Worm (Caenorhabditis elegans): ENCODE results near the gene lir-2.

lir-2 gene

ce11 chrII:7663704-7664660 lies 3.1 kb upstream of the lir-2 start, which contains the start of the genes F18A1.7 and rpa-1:
Gene F18A1.7, minus strand, starts transcription at chrII:7663754.
Gene rpa-1, plus strand, starts transcription at chrII:7664582.
- TF ChIP-seq unc-55 (GFP tag; optimal IDR thresholded peaks at IDR 0.05): peak; percentile 24
- peak; percentile 36 for TF ChIP-seq nhr-129 (tag; optimal IDR thresholded peaks at IDR 0.05)
- TF ChIP-seq dmd-4 (tag; optimal IDR thresholded peaks at IDR 0.05): no peak
- peak; percentile 55 for TF ChIP-seq C34F6.9 (tag; optimal IDR thresholded peaks at IDR 0.05)
- peak; percentile 9 for TF ChIP-seq fos-1 (tag; optimal IDR thresholded peaks at IDR 0.05)
- peak in 1 of 2 experiments; percentile 37 for TF ChIP-seq lsy-2 (tag; optimal IDR thresholded peaks at IDR 0.05)
- TF ChIP-seq nhr-12 (tag; optimal IDR thresholded peaks at IDR 0.05): no peak

ce11 chrII:7666338-7666737 lies 729 bp upstream of the lir-2 start:
- TF ChIP-seq nhr-10 (tag; optimal IDR thresholded peaks at IDR 0.05): no peak
- no peak for TF ChIP-seq ztf-1 (GFP tag; conservative IDR thresholded peaks at IDR 0.05)
- no peak for TF ChIP-seq ama-1 (optimal IDR thresholded peaks at IDR 0.05)
- TF ChIP-seq unc-62 (GFP tag; optimal IDR thresholded peaks at IDR 0.05): no peak
- no peak for TF ChIP-seq dmd-4 (tag; optimal IDR thresholded peaks at IDR 0.05)
- TF ChIP-seq F13H6.1 (tag; optimal IDR thresholded peaks at IDR 0.05): no peak
- no peak for TF ChIP-seq crh-2 (tag; optimal IDR thresholded peaks at IDR 0.05)

ce11 chrII:7669409-7669808 lies 2.3 kb downstream of the lir-2 start:
- TF ChIP-seq nhr-21 (tag; optimal IDR thresholded peaks at IDR 0.05) (no peak), lsy-2 (tag; optimal IDR thresholded peaks at IDR 0.05) (peak in 1 of 2 experiments; percentile 44), elt-3 (tag; optimal IDR thresholded peaks at IDR 0.05) (no peak), crh-2 (tag; optimal IDR thresholded peaks at IDR 0.05) (peak; percentile 10), fos-1 (tag; optimal IDR thresholded peaks at IDR 0.05) (peak; percentile 38), unc-55 (GFP tag; optimal IDR thresholded peaks at IDR 0.05) (peak; percentile 66), skn-1 (tag; optimal IDR thresholded peaks at IDR 0.05) (no peak), nhr-6 (tag; optimal IDR thresholded peaks at IDR 0.05) (no peak), F13H6.1 (tag; optimal IDR thresholded peaks at IDR 0.05) (peak; percentile 26), nhr-25 (tag; optimal IDR thresholded peaks at IDR 0.05) (peak; percentile 32), C34F6.9 (tag; optimal IDR thresholded peaks at IDR 0.05) (peak; percentile 74), sma-3 (GFP tag; optimal IDR thresholded peaks at IDR 0.05) (no peak), snpc-4 (tag; optimal IDR thresholded peaks at IDR 0.05) (no peak), sem-4 (tag; optimal IDR thresholded peaks at IDR 0.05) (peak; percentile 15), nhr-77 (tag; optimal IDR thresholded peaks at IDR 0.05) (no peak), lin-11 (tag; optimal IDR thresholded peaks at IDR 0.05) (peak; percentile 42), nhr-11 (tag; optimal IDR thresholded peaks at IDR 0.05) (no peak), nhr-129 (tag; optimal IDR thresholded peaks at IDR 0.05) (peak; percentile 69)

ce11 chrII:7670039-7670438 lies 3.0 kb downstream of the lir-2 start:
- TF ChIP-seq egl-27 (tag; optimal IDR thresholded peaks at IDR 0.05) (no peak), nhr-129 (tag; optimal IDR thresholded peaks at IDR 0.05) (no peak), alr-1 (tag; optimal IDR thresholded peaks at IDR 0.05) (no peak)

- no peak for TF ChIP-seq nhr-21 (tag; optimal IDR thresholded peaks at IDR 0.05)
- no peak for TF ChIP-seq ZK546.5 (tag; optimal IDR thresholded peaks at IDR 0.05)
- TF ChIP-seq egl-27 (tag; optimal IDR thresholded peaks at IDR 0.05): no peak
- no peak for TF ChIP-seq ztf-1 (GFP tag; conservative IDR thresholded peaks at IDR 0.05)
- no peak for TF ChIP-seq unc-39 (tag; optimal IDR thresholded peaks at IDR 0.05)
- TF ChIP-seq ztf-4 (tag; optimal IDR thresholded peaks at IDR 0.05): no peak
- no peak for TF ChIP-seq snpc-4 (tag; optimal IDR thresholded peaks at IDR 0.05)
- no peak for TF ChIP-seq lsy-2 (tag; optimal IDR thresholded peaks at IDR 0.05)
- no peak for TF ChIP-seq nhr-23 (tag; optimal IDR thresholded peaks at IDR 0.05)
- TF ChIP-seq peb-1 (tag; optimal IDR thresholded peaks at IDR 0.05): no peak
- TF ChIP-seq nhr-237 (tag; optimal IDR thresholded peaks at IDR 0.05): no peak
- TF ChIP-seq gmeb-1 (tag; optimal IDR thresholded peaks at IDR 0.05): no peak
- TF ChIP-seq unc-55 (GFP tag; optimal IDR thresholded peaks at IDR 0.05): no peak
- no peak for TF ChIP-seq nhr-6 (tag; optimal IDR thresholded peaks at IDR 0.05)
- TF ChIP-seq nhr-10 (tag; optimal IDR thresholded peaks at IDR 0.05): no peak
- no peak for TF ChIP-seq ceh-82 (tag; optimal IDR thresholded peaks at IDR 0.05)
- TF ChIP-seq fos-1 (tag; optimal IDR thresholded peaks at IDR 0.05): no peak
- no peak for TF ChIP-seq dmd-4 (tag; optimal IDR thresholded peaks at IDR 0.05)
- no peak for TF ChIP-seq ceh-16 (tag; optimal IDR thresholded peaks at IDR 0.05)
These were observed 4.6 kb downstream of the lir-2 start, which contains the start of gene lir-1 for ce11 chrII:7671705-7672104. Gene lir-1, plus strand, starts transcription at chrII:7672005.
